Worm (Caenorhabditis elegans) whole organism, mixed stage, embryonic: Measurements from ENCODE around the gene K05F6.4.

Source experiments
- nhr-237 ChIP-seq: fragments of 150-350 bp; optimal IDR thresholded peaks from 2 replicates; lab custom pipeline; 2014; ENCODE audit warnings: missing biosample characterization, missing genetic modification characterization
- unc-39 ChIP-seq: fragments of 150-350 bp; optimal IDR thresholded peaks from 2 replicates; lab custom pipeline; 2014; ENCODE audit warnings: missing biosample characterization, missing genetic modification characterization

DNA sequence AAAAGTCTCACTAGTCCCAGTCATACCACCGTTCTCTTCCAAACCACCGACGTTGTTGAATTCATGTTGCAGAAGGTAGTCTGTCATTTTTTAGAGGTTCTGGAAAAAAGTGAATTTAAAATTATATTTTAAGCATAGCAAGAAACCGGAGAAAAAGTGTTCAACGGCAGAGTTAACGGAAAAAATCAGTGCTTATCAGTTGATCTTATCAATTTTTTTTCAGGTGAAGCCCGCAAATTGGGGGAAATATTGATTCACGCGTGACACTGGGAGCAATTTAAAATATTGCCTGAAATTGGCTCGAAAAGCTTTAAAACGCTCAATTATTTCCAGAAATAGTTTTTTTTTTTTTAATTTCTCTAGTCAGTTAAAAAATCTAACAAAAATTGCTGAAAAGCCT, 36.6 kb downstream of the K05F6.4 start, which contains the start of gene math-38:
- no peak for TF ChIP-seq unc-39 (tag; lab: Kevin White, UChicago)
- TF ChIP-seq nhr-237 (tag; lab: Kevin White, UChicago) = no peak
